Worm (Caenorhabditis elegans): ENCODE results near the gene F39G3.3.

Gene F39G3.3

ce11 chrV:4731154-4731961, at the start of gene F39G3.3 (continued):
- TF ChIP-seq ceh-82 (tag; optimal IDR thresholded peaks at IDR 0.05), result peak; percentile 36 to 55 (median 43)
- TF ChIP-seq F16B12.6 (tag; optimal IDR thresholded peaks at IDR 0.05), result no peak
- peak; percentile 38 for TF ChIP-seq unc-86 (tag; optimal IDR thresholded peaks at IDR 0.05)
- peak; percentile 19 to 59 (median 46) for TF ChIP-seq dpl-1 (GFP tag; optimal IDR thresholded peaks at IDR 0.05)
- TF ChIP-seq grh-1 (GFP tag; IDR thresholded peaks at IDR 0.05), result no peak
- peak; percentile 40 for TF ChIP-seq lin-13 (GFP tag; optimal IDR thresholded peaks at IDR 0.05)
- TF ChIP-seq nhr-77 (tag; optimal IDR thresholded peaks at IDR 0.05), result no peak
- no peak for TF ChIP-seq ets-5 (GFP tag; IDR thresholded peaks at IDR 0.05)
- peak in 1 of 6 experiments; percentile 10 for TF ChIP-seq elt-3 (tag; optimal IDR thresholded peaks at IDR 0.05)
- no peak for TF ChIP-seq unc-62 (GFP tag; optimal IDR thresholded peaks at IDR 0.05)
- peak; percentile 73 for TF ChIP-seq dsc-1 (tag; optimal IDR thresholded peaks at IDR 0.05)
- no peak for TF ChIP-seq zag-1 (tag; optimal IDR thresholded peaks at IDR 0.05)
- TF ChIP-seq ceh-90 (tag; optimal IDR thresholded peaks at IDR 0.05), result no peak
- TF ChIP-seq tlp-1 (tag; optimal IDR thresholded peaks at IDR 0.05), result no peak
- TF ChIP-seq fkh-8 (tag; optimal IDR thresholded peaks at IDR 0.05), result no peak
- TF ChIP-seq efl-3 (GFP tag; optimal IDR thresholded peaks at IDR 0.05), result no peak
- TF ChIP-seq hpl-2 (GFP tag; optimal IDR thresholded peaks at IDR 0.05), result peak; percentile 4
- TF ChIP-seq lir-3 (tag; optimal IDR thresholded peaks at IDR 0.05; ENCODE audit: poor library complexity), result peak; percentile 47
- TF ChIP-seq pqm-1 (tag; optimal IDR thresholded peaks at IDR 0.05), result no peak
- no peak for TF ChIP-seq C04F5.9 (tag; optimal IDR thresholded peaks at IDR 0.05)
- TF ChIP-seq ceh-8 (GFP tag; optimal IDR thresholded peaks at IDR 0.05), result no peak
- TF ChIP-seq lin-15B (tag; optimal IDR thresholded peaks at IDR 0.05), result no peak
- peak in 1 of 2 experiments; percentile 30 for TF ChIP-seq mdl-1 (tag; optimal IDR thresholded peaks at IDR 0.05)
- TF ChIP-seq sptf-1 (tag; optimal IDR thresholded peaks at IDR 0.05), result no peak
- TF ChIP-seq nhr-71 (tag; optimal IDR thresholded peaks at IDR 0.05), result peak; percentile 75
- TF ChIP-seq snu-23 (GFP tag; optimal IDR thresholded peaks at IDR 0.05), result peak; percentile 67
- peak; percentile 68 for TF ChIP-seq mep-1 (tag; optimal IDR thresholded peaks at IDR 0.05)
- no peak for TF ChIP-seq unc-98 (GFP tag; IDR thresholded peaks at IDR 0.05)
- TF ChIP-seq Y116A8C.19 (tag; optimal IDR thresholded peaks at IDR 0.05; ENCODE audit: borderline replicate concordance), result no peak
- TF ChIP-seq nhr-19 (GFP tag; conservative IDR thresholded peaks at IDR 0.05), result peak; percentile 54
- no peak for TF ChIP-seq ceh-63 (GFP tag; optimal IDR thresholded peaks at IDR 0.05)
- peak; percentile 88 for TF ChIP-seq unc-130 (tag; optimal IDR thresholded peaks at IDR 0.05)
- TF ChIP-seq mab-9 (GFP tag; IDR thresholded peaks at IDR 0.05), result no peak

ce11 chrV:4684137-4684536, 47.6 kb upstream of the F39G3.3 start:
- no peak for TF ChIP-seq efl-3 (GFP tag; optimal IDR thresholded peaks at IDR 0.05)
- TF ChIP-seq fkh-4 (tag; optimal IDR thresholded peaks at IDR 0.05; ENCODE audit: borderline replicate concordance), result no peak
- TF ChIP-seq ztf-11 (tag; optimal IDR thresholded peaks at IDR 0.05), result no peak
- TF ChIP-seq C16A3.4 (tag; optimal IDR thresholded peaks at IDR 0.05), result no peak
- TF ChIP-seq efl-1 (optimal IDR thresholded peaks at IDR 0.05), result no peak
- no peak for TF ChIP-seq efl-1 (GFP tag; optimal IDR thresholded peaks at IDR 0.05 in 1 of 2)
- TF ChIP-seq nhr-237 (tag; optimal IDR thresholded peaks at IDR 0.05), result no peak
- TF ChIP-seq mab-9 (GFP tag; IDR thresholded peaks at IDR 0.05), result no peak
- TF ChIP-seq F16B12.6 (tag; optimal IDR thresholded peaks at IDR 0.05), result no peak
- no peak for TF ChIP-seq egl-13 (tag; optimal IDR thresholded peaks at IDR 0.05)
- TF ChIP-seq nhr-19 (GFP tag; conservative IDR thresholded peaks at IDR 0.05), result no peak
